Fruit fly (Drosophila melanogaster): ENCODE measurements around the gene SdhBL.
A peak's percentile ranks its signal among the peaks of the same experiment; 100 is the strongest.

Gene SdhBL

DNA sequence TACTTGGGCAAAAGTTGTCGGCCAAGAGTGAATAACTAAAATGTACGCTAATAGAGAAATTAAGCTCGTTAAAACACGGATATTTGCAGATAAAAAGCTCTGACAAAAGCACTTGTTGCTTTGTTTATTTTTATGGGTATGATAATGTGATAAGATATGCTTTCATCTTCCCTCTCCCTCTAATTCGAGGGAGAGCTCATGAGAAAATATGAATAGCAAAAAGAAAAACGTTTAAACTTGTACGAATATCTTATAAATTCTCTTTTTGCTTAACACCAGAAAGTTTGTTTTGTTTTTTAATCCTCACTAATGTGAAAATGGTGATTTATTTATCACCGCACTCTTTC is 45.3 kb upstream of the SdhBL start:
- TF ChIP-seq cad (GFP tag; optimal IDR thresholded peaks at IDR 0.05) (no peak), D (optimal IDR thresholded peaks at IDR 0.05) (no peak), D (GFP tag; optimal IDR thresholded peaks at IDR 0.05) (no peak), CG10979 (tag; optimal IDR thresholded peaks at IDR 0.05) (no peak), ci (GFP tag; IDR thresholded peaks at IDR 0.05) (no peak), Vsx1 (GFP tag; optimal IDR thresholded peaks at IDR 0.05) (no peak), Nf-YA (GFP tag; IDR thresholded peaks at IDR 0.05) (no peak), Poxn (GFP tag; IDR thresholded peaks at IDR 0.05) (no peak), CG8478 (optimal IDR thresholded peaks at IDR 0.05) (no peak), pum (GFP tag; optimal IDR thresholded peaks at IDR 0.05) (no peak), CG3847 (GFP tag; IDR thresholded peaks at IDR 0.05) (no peak), abd-A (tag; optimal IDR thresholded peaks at IDR 0.05) (peak; percentile 83), bsh (GFP tag; optimal IDR thresholded peaks at IDR 0.05) (no peak), Meics (GFP tag; optimal IDR thresholded peaks at IDR 0.05) (no peak), cas (GFP tag; IDR thresholded peaks at IDR 0.05) (no peak), bab2 (GFP tag; optimal IDR thresholded peaks at IDR 0.05) (no peak), chinmo (GFP tag; IDR thresholded peaks at IDR 0.05; ENCODE audit: partially characterized antibody) (0 out of 4 replicates have a peak, but pooled peaks have one; percentile 12), CG12104 (GFP tag; optimal IDR thresholded peaks at IDR 0.05) (no peak), HmgZ (tag; optimal IDR thresholded peaks at IDR 0.05) (no peak), CG33557 (GFP tag; optimal IDR thresholded peaks at IDR 0.05) (no peak), kah (GFP tag; optimal IDR thresholded peaks at IDR 0.05) (peak; percentile 58), ATbp (GFP tag; optimal IDR thresholded peaks at IDR 0.05) (no peak), CG15601 (tag; optimal IDR thresholded peaks at IDR 0.05) (no peak), onecut (GFP tag; IDR thresholded peaks at IDR 0.05) (no peak), Dref (GFP tag; IDR thresholded peaks at IDR 0.05) (peak; percentile 57; the same call in 1 of the 2 replicates), grn (GFP tag; optimal IDR thresholded peaks at IDR 0.05) (peak; percentile 7), Pdp1 (GFP tag; optimal IDR thresholded peaks at IDR 0.05) (no peak), ewg (GFP tag; optimal IDR thresholded peaks at IDR 0.05) (no peak), gcm2 (GFP tag; optimal IDR thresholded peaks at IDR 0.05) (no peak), Dp (GFP tag; optimal IDR thresholded peaks at IDR 0.05) (no peak), bbx (GFP tag; IDR thresholded peaks at IDR 0.05; ENCODE audit: partially characterized antibody) (peak; percentile 18; the same call in 1 of the 2 replicates), Ada2b (GFP tag; IDR thresholded peaks at IDR 0.05) (no peak), seq (GFP tag; IDR thresholded peaks at IDR 0.05) (no peak), exex (tag; optimal IDR thresholded peaks at IDR 0.05) (peak; percentile 50), CG4282 (GFP tag; optimal IDR thresholded peaks at IDR 0.05) (no peak), H2.0 (GFP tag; IDR thresholded peaks at IDR 0.05) (no peak), CG34422 (GFP tag; IDR thresholded peaks at IDR 0.05) (no peak), CG11696 (GFP tag; IDR thresholded peaks at IDR 0.05) (no peak), scrt (GFP tag; optimal IDR thresholded peaks at IDR 0.05) (peak; percentile 69), Bgb (GFP tag; IDR thresholded peaks at IDR 0.05; ENCODE audit: partially characterized antibody) (peak; percentile 26; the same call in 1 of the 2 replicates), CG17612 (GFP tag; IDR thresholded peaks at IDR 0.05) (no peak), amos (GFP tag; IDR thresholded peaks at IDR 0.05; ENCODE audit: partially characterized antibody) (peak; percentile 43; the same call in 1 of the 2 replicates)

DNA sequence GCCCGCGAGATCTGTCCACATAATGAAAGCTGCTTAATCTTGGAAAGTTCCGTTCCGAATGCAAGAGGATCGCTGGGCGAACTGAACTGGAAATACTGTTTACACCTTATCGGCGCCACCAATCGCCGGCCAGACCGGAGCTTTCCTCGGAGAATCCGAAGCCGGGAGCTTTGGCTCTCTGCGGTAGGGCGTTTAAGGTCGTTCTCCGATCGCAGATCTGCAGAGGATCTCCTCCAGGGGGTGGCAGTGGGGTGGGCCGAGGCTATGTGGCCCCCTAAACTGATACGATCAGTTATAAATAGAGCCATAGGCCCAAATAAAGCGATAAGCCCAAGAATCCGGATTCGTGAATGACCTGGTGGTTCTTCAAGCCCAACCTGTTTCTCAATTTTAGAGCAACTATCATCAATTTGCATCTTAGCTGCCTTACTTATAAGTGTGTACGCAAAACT is 36.9 kb upstream of the SdhBL start, which contains the start of gene CG7322:
Gene CG7322, minus strand, starts transcription at position 402 of the 452 bp plus-strand sequence.
- TF ChIP-seq nom (GFP tag; optimal IDR thresholded peaks at IDR 0.05) (peak; percentile 32), Ets65A (GFP tag) (peak; percentile 12), CG15514 (GFP tag; optimal IDR thresholded peaks at IDR 0.05) (peak; percentile 10), Deaf1 (tag; optimal IDR thresholded peaks at IDR 0.05) (peak; percentile 53), ftz-f1 (GFP tag; optimal IDR thresholded peaks at IDR 0.05) (peak; percentile 85), nerfin-1 (tag; optimal IDR thresholded peaks at IDR 0.05) (no peak), shn (GFP tag; optimal IDR thresholded peaks at IDR 0.05) (no peak), sug (tag; optimal IDR thresholded peaks at IDR 0.05) (peak; percentile 98), bbx (GFP tag; IDR thresholded peaks at IDR 0.05; ENCODE audit: partially characterized antibody) (0 out of 2 replicates have a peak, but pooled peaks have one; percentile 17), Doc3 (GFP tag; IDR thresholded peaks at IDR 0.05; ENCODE audit: partially characterized antibody) (no peak), amos (GFP tag; IDR thresholded peaks at IDR 0.05; ENCODE audit: partially characterized antibody) (no peak), CG16813 (GFP tag; IDR thresholded peaks at IDR 0.05; ENCODE audit: partially characterized antibody) (0 out of 3 replicates have a peak, but pooled peaks have one; percentile 21), CG10543 (GFP tag; optimal IDR thresholded peaks at IDR 0.05) (peak; percentile 15)

All from whole organism, embryonic.